Fruit fly (Drosophila melanogaster): ENCODE measurements around the gene Cep135.
A peak's percentile ranks its signal among the peaks of the same experiment; 100 is the strongest.

DNA sequence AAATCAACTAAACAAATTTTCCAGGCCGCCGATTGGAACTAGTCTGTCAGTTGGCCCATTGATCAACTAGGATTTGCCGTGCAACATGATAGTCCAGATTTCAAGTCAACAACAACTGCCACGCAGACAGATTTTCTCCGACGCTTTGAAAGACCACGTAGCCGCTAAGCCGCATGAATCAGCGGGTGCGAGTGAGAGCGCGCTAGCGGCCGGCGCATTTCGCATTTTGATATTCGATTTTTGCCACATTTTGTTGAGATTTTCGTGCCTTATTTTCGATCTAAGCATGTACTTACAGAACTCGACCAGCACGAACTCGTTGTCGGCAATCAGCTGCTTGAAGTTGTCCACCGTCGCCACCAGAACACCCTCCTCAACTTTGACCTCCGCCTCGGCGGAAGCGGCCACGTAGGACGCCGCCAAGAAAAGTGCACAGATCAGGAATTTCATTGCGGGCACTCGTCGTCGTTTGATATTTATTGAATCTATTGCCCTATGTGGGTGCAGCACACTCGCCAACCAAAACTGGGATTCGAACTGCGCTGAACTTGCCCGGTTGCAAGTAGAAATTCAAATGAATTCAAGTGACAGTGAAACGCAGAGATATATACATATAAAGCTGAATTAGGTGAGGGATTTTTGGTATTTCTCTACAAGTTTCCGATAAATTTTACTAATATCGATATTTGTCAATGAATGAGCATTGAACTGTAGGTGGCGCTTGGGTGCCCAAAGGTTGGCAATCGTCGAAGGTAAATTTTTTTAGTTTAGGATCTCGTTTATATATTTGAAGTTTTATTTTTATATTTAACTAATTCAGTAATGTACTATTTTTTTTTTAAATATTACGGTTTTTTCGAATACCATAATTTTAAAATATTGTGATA, 25.7 kb downstream of the Cep135 start, which contains the start of gene Pdi:
- no peak for TF ChIP-seq CG8478 (optimal IDR thresholded peaks at IDR 0.05)
- TF ChIP-seq Dll (optimal IDR thresholded peaks at IDR 0.05): no peak
- no peak for TF ChIP-seq usp (GFP tag; optimal IDR thresholded peaks at IDR 0.05)
- TF ChIP-seq EcR (GFP tag; optimal IDR thresholded peaks at IDR 0.05): peak in 1 of 2 experiments; percentile 12
- TF ChIP-seq psq (optimal IDR thresholded peaks at IDR 0.05): no peak
- TF ChIP-seq pan (optimal IDR thresholded peaks at IDR 0.05): no peak
